Worm (Caenorhabditis elegans) whole organism, late embryonic: ENCODE measurements around the gene C54D10.13.

Source experiments
- ceh-31 ChIP-seq: sonication (generic microtip); optimal IDR thresholded peaks from 2 replicates; lab custom pipeline; 2016; ENCODE audit warnings: missing genetic modification characterization, missing compliant biosample characterization
- hlh-8 ChIP-seq: sonication (generic microtip); optimal IDR thresholded peaks from 2 replicates; lab custom pipeline; 2016; ENCODE audit warnings: missing genotype, missing genetic modification characterization, missing compliant biosample characterization

DNA sequence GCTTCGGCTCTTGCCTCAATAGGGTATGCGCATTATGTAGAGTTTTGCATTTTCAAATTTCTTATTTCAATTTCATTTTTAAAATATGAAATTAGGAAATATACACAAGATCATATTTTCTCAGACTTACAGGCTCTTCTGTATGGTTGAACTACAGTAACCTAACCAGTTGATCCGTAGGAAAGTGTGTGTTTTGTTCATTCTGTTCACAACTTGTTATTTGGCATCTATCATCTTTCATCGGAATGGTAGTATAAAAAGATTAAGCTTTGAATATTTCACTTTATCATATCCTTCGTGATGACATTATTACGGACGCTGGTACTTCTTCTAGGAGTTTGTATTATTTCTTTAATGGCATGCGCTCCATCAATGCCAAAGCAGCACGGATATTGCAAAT is 26.2 kb downstream of the C54D10.13 start, which contains the start of gene K01D12.10:
- TF ChIP-seq hlh-8 (tag; lab: Kevin White, UChicago), result no peak
- no peak for TF ChIP-seq ceh-31 (tag; lab: Kevin White, UChicago)
